Worm (Caenorhabditis elegans) whole organism, L1 larva: Measurements from ENCODE around the gene nhr-18.

Experiments used
- alr-1 ChIP-seq: fragments of 200-800 bp; sonication (Bioruptor generic); optimal IDR thresholded peaks from 2 replicates; lab custom pipeline; 2018; ENCODE audit warnings: borderline replicate concordance, mild to moderate bottlenecking, missing genetic modification characterization, missing compliant biosample characterization
- aly-2 ChIP-seq: fragments of 150-350 bp; optimal IDR thresholded peaks from 2 replicates; lab custom pipeline; 2014; ENCODE audit warnings: missing biosample characterization, missing genetic modification characterization
- ama-1 ChIP-seq: fragments of 150-350 bp; optimal IDR thresholded peaks from 2 replicates; lab custom pipeline; 2014
- dpl-1 ChIP-seq, 3 experiments: fragments of 150-350 bp in 2 of 3; sonication (generic microtip) in 1 of 3; optimal IDR thresholded peaks; 2 replicates each; lab custom pipeline; 2014 to 2017; ENCODE audit warnings: missing biosample characterization in 3 of 3, missing genetic modification characterization in 3 of 3, missing genetic modification reagents in 3 of 3
- dsc-1 ChIP-seq: sonication (generic microtip); optimal IDR thresholded peaks from 2 replicates; lab custom pipeline; 2016; ENCODE audit warnings: mild to moderate bottlenecking, missing genetic modification characterization, missing compliant biosample characterization
- efl-1 ChIP-seq, 4 experiments: fragments of 150-350 bp; optimal IDR thresholded peaks in 3 of 4; peaks in 1 of 4; 1 replicate in 1 of 4; 2 replicates in 3 of 4; lab custom pipeline; 2014; ENCODE audit warnings: missing biosample characterization in 2 of 4, missing genetic modification characterization in 2 of 4, missing genetic modification reagents in 2 of 4
- fkh-10 ChIP-seq: sonication (generic microtip); optimal IDR thresholded peaks from 2 replicates; lab custom pipeline; 2017; ENCODE audit warnings: missing biosample characterization, missing genetic modification reagents, missing genetic modification characterization
- hlh-4 ChIP-seq: sonication (generic microtip); optimal IDR thresholded peaks from 2 replicates; lab custom pipeline; 2016; ENCODE audit warnings: mild to moderate bottlenecking, missing genetic modification characterization, missing compliant biosample characterization
- isw-1 ChIP-seq: fragments of 200-800 bp; sonication (Bioruptor generic); IDR thresholded peaks from 2 replicates; pipeline ENCODE4 v1.3.6; 2022; ENCODE audit warnings: missing genetic modification characterization, missing compliant biosample characterization
- lin-13 ChIP-seq: fragments of 150-350 bp; optimal IDR thresholded peaks from 2 replicates; lab custom pipeline; 2014; ENCODE audit warnings: missing biosample characterization, missing genetic modification reagents, missing genetic modification characterization
- lin-14 ChIP-seq: fragments of 200-800 bp; sonication (Bioruptor generic); optimal IDR thresholded peaks from 2 replicates; lab custom pipeline; 2018; ENCODE audit warnings: mild to moderate bottlenecking, missing genetic modification characterization, moderate library complexity, missing compliant biosample characterization
- lin-35 ChIP-seq, 2 experiments: fragments of 150-350 bp; optimal IDR thresholded peaks; 2 replicates each; lab custom pipeline; 2014; ENCODE audit warnings: missing biosample characterization in 2 of 2, missing genetic modification characterization in 2 of 2, missing genetic modification reagents in 2 of 2
- mep-1 ChIP-seq: fragments of 150-350 bp; optimal IDR thresholded peaks from 2 replicates; lab custom pipeline; 2014; ENCODE audit warnings: missing biosample characterization, missing genetic modification characterization
- nhr-20 ChIP-seq: sonication (generic microtip); optimal IDR thresholded peaks from 2 replicates; lab custom pipeline; 2016; ENCODE audit warnings: mild to moderate bottlenecking, missing genetic modification characterization, missing compliant biosample characterization
- nhr-71 ChIP-seq: sonication (generic microtip); optimal IDR thresholded peaks from 2 replicates; lab custom pipeline; 2016; ENCODE audit warnings: mild to moderate bottlenecking, missing genetic modification characterization, moderate library complexity, missing compliant biosample characterization
- nhr-90 ChIP-seq: sonication (generic microtip); optimal IDR thresholded peaks from 2 replicates; lab custom pipeline; 2016; ENCODE audit warnings: mild to moderate bottlenecking, missing genetic modification characterization, missing compliant biosample characterization; ENCODE audit not compliant: poor library complexity
- pag-3 ChIP-seq: sonication (generic microtip); optimal IDR thresholded peaks from 2 replicates; lab custom pipeline; 2017; ENCODE audit warnings: missing genetic modification characterization, mild to moderate bottlenecking, missing compliant biosample characterization, antibody characterized with exemption, borderline replicate concordance; ENCODE audit not compliant: insufficient read depth
- rnt-1 ChIP-seq: sonication (generic microtip); optimal IDR thresholded peaks from 2 replicates; lab custom pipeline; 2016; ENCODE audit warnings: mild to moderate bottlenecking, missing genetic modification characterization, moderate library complexity, missing compliant biosample characterization
- sptf-1 ChIP-seq: fragments of 150-350 bp; optimal IDR thresholded peaks from 2 replicates; lab custom pipeline; 2014; ENCODE audit warnings: missing biosample characterization, missing genetic modification characterization
- swsn-7 ChIP-seq: sonication (generic microtip); optimal IDR thresholded peaks from 2 replicates; lab custom pipeline; 2016; ENCODE audit warnings: missing genetic modification characterization, missing compliant biosample characterization
- tlp-1 ChIP-seq: fragments of 150-350 bp; optimal IDR thresholded peaks from 2 replicates; lab custom pipeline; 2014; ENCODE audit warnings: missing biosample characterization, missing genetic modification characterization
- unc-62 ChIP-seq: fragments of 150-350 bp; optimal IDR thresholded peaks from 2 replicates; lab custom pipeline; 2014; ENCODE audit warnings: missing biosample characterization, missing genetic modification reagents, missing genetic modification characterization
- unc-86 ChIP-seq: sonication (generic microtip); optimal IDR thresholded peaks from 2 replicates; lab custom pipeline; 2016; ENCODE audit warnings: missing genetic modification characterization, missing compliant biosample characterization
- zag-1 ChIP-seq: fragments of 150-350 bp; optimal IDR thresholded peaks from 2 replicates; lab custom pipeline; 2014; ENCODE audit warnings: missing biosample characterization, missing genetic modification characterization

nhr-18 gene

ce11 chrV:2277260-2277659 is 50.3 kb downstream of the nhr-18 start (continued):
- TF ChIP-seq lin-13 (GFP tag; lab: Kevin White, UChicago) = peak; percentile 25
- TF ChIP-seq isw-1 (GFP tag; lab: Robert Waterston, UW) = no peak
- no peak for TF ChIP-seq alr-1 (tag; lab: Kevin White, UChicago)
- peak; percentile 21 for TF ChIP-seq nhr-71 (tag; lab: Kevin White, UChicago)
- no peak for TF ChIP-seq unc-86
- TF ChIP-seq lin-14 (GFP tag; lab: Kevin White, UChicago) = peak; percentile 67
- TF ChIP-seq swsn-7 (tag; lab: Kevin White, UChicago) = no peak
- no peak for TF ChIP-seq sptf-1
- TF ChIP-seq rnt-1 (tag; lab: Kevin White, UChicago) = no peak
- TF ChIP-seq dpl-1 (GFP tag; optimal IDR thresholded peaks at IDR 0.05; lab: Kevin White, UChicago) = no peak
- no peak for TF ChIP-seq unc-62 (GFP tag; lab: Kevin White, UChicago)

- TF ChIP-seq nhr-71 (tag; lab: Kevin White, UChicago) (peak; percentile 22), efl-1 (optimal IDR thresholded peaks at IDR 0.05; lab: Kevin White, UChicago) (peak in 1 of 2 experiments; percentile 7), efl-1 (GFP tag; optimal IDR thresholded peaks at IDR 0.05 in 1 of 2; lab: Kevin White, UChicago) (no peak), tlp-1 (tag; lab: Kevin White, UChicago) (no peak), lin-35 (GFP tag; optimal IDR thresholded peaks at IDR 0.05; lab: Kevin White, UChicago) (peak in 1 of 2 experiments; percentile 56), aly-2 (tag; lab: Kevin White, UChicago) (peak; percentile 15), ama-1 (no peak), dpl-1 (GFP tag; optimal IDR thresholded peaks at IDR 0.05; lab: Kevin White, UChicago) (peak in 1 of 3 experiments; percentile 11), zag-1 (no peak), nhr-20 (peak; percentile 53), lin-14 (GFP tag; lab: Kevin White, UChicago) (peak; percentile 68), hlh-4 (tag; lab: Kevin White, UChicago) (no peak), mep-1 (tag; lab: Kevin White, UChicago) (peak; percentile 0)
Observed at ce11 chrV:2278052-2278451, 51.0 kb downstream of the nhr-18 start, which contains the start of gene nhr-59. Gene nhr-59, minus strand, starts transcription at chrV:2278265.

- TF ChIP-seq dsc-1 (no peak), isw-1 (GFP tag; lab: Robert Waterston, UW) (no peak), pag-3 (tag; lab: Kevin White, UChicago) (no peak), lin-14 (GFP tag; lab: Kevin White, UChicago) (peak; percentile 14), fkh-10 (GFP tag; lab: Kevin White, UChicago) (no peak), nhr-90 (tag; lab: Kevin White, UChicago) (no peak), dpl-1 (GFP tag; optimal IDR thresholded peaks at IDR 0.05; lab: Kevin White, UChicago) (no peak)
Observed at ce11 chrV:2278543-2278942, 51.5 kb downstream of the nhr-18 start, which contains the start of gene fbxa-137. Gene fbxa-137, plus strand, starts transcription at chrV:2278816.
